Worm (Caenorhabditis elegans) whole organism, L4/young adult: ENCODE measurements around the gene mps-4.

Source experiments
- dao-5 ChIP-seq: sonication (generic microtip); optimal IDR thresholded peaks from 2 replicates; lab custom pipeline; 2016; ENCODE audit warnings: missing genotype, missing genetic modification characterization, moderate library complexity, missing compliant biosample characterization
- him-1 ChIP-seq: sonication (generic microtip); optimal IDR thresholded peaks from 2 replicates; lab custom pipeline; 2016; ENCODE audit warnings: missing genotype, missing genetic modification reagents, missing genetic modification characterization, missing compliant biosample characterization

DNA sequence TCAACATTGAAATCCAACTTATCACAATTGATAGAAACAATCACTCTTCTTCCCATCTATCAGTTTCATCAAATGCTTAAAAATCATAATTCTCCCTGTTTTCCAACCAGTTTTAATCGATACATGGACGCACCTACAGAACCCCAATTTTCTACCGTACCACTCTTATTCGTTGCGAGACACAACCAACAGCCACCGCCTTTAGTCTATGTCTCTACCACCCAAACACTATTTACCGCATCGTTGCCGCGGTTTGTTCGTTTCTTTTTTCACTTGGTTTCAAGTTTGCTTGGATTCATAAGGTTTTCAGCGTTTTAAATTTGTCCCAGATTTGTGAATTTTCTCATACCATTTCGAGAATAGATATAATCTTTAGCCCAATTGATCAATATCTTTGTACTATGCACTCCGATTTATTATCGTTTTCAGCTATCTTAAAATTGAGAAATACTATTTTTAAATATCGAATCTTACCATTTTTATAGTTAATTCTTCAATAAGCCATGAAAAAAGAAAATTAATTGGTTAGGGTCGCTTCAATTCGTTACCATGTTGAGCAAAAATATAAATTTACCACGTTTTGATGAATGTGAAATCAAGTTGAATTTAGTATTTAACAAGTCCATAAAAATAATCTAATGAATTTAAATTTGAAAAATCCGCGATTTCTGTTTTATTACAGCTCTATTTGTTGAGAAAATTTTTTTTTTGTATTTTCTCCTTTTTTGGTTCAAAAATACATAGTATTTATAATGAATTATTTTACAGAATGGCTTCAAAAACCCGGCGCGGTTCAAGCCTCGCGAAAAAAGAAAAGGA, 38.9 kb upstream of the mps-4 start, which contains the start of gene F10E9.3:
- no peak for TF ChIP-seq him-1 (tag; lab: Kevin White, UChicago)
- no peak for TF ChIP-seq dao-5
